Worm (Caenorhabditis elegans) whole organism, L1 larva: Measurements from ENCODE around the gene F14F3.4.

ENCODE experiments used
- C04F5.9 ChIP-seq: sonication (generic microtip); optimal IDR thresholded peaks from 2 replicates; lab custom pipeline; 2016; ENCODE audit warnings: missing genetic modification characterization, missing compliant biosample characterization
- C16A3.4 ChIP-seq: fragments of 150-350 bp; optimal IDR thresholded peaks from 2 replicates; lab custom pipeline; 2014; ENCODE audit warnings: missing biosample characterization, missing genetic modification characterization
- F16B12.6 ChIP-seq: fragments of 150-350 bp; optimal IDR thresholded peaks from 2 replicates; lab custom pipeline; 2014; ENCODE audit warnings: missing biosample characterization, missing genetic modification characterization
- aha-1 ChIP-seq: fragments of 150-350 bp; optimal IDR thresholded peaks from 2 replicates; lab custom pipeline; 2014; ENCODE audit warnings: missing biosample characterization, missing genetic modification characterization
- ama-1 ChIP-seq: fragments of 150-350 bp; optimal IDR thresholded peaks from 2 replicates; lab custom pipeline; 2014
- ceh-82 ChIP-seq, 3 experiments: fragments of 150-350 bp in 1 of 3; sonication (generic microtip) in 2 of 3; optimal IDR thresholded peaks; 2 replicates each; lab custom pipeline; 2014 to 2017; ENCODE audit warnings: missing biosample characterization in 3 of 3, missing genetic modification characterization in 3 of 3
- efl-1 ChIP-seq, 4 experiments: fragments of 150-350 bp; optimal IDR thresholded peaks in 3 of 4; peaks in 1 of 4; 1 replicate in 1 of 4; 2 replicates in 3 of 4; lab custom pipeline; 2014; ENCODE audit warnings: missing biosample characterization in 2 of 4, missing genetic modification characterization in 2 of 4, missing genetic modification reagents in 2 of 4
- egl-13 ChIP-seq: sonication (generic microtip); optimal IDR thresholded peaks from 2 replicates; lab custom pipeline; 2016; ENCODE audit warnings: missing genotype, missing genetic modification reagents, missing genetic modification characterization, missing compliant biosample characterization
- elt-3 ChIP-seq, 6 experiments: fragments of 150-350 bp in 1 of 6; sonication (generic microtip); optimal IDR thresholded peaks; 2 replicates each; lab custom pipeline; 2017 to 2018; ENCODE audit warnings: missing biosample characterization in 6 of 6, missing genetic modification characterization in 6 of 6, inconsistent platforms in 1 of 6
- fos-1 ChIP-seq: fragments of 150-350 bp; optimal IDR thresholded peaks from 2 replicates; lab custom pipeline; 2014; ENCODE audit warnings: missing biosample characterization, missing genetic modification characterization
- grh-1 ChIP-seq: fragments of 200-800 bp; sonication (Bioruptor generic); IDR thresholded peaks from 2 replicates; pipeline ENCODE4 v1.3.6; 2022; ENCODE audit warnings: missing genetic modification reagents, missing genetic modification characterization, missing compliant biosample characterization
- hlh-4 ChIP-seq: sonication (generic microtip); optimal IDR thresholded peaks from 2 replicates; lab custom pipeline; 2016; ENCODE audit warnings: mild to moderate bottlenecking, missing genetic modification characterization, missing compliant biosample characterization
- jun-1 ChIP-seq: fragments of 150-350 bp; optimal IDR thresholded peaks from 2 replicates; lab custom pipeline; 2014; ENCODE audit warnings: missing biosample characterization, missing genetic modification reagents, missing genetic modification characterization
- lin-15B ChIP-seq: fragments of 150-350 bp; sonication (generic microtip); optimal IDR thresholded peaks from 3 replicates; lab custom pipeline; 2014; ENCODE audit warnings: missing biosample characterization, missing genetic modification characterization
- lin-35 ChIP-seq, 2 experiments: fragments of 150-350 bp; optimal IDR thresholded peaks; 2 replicates each; lab custom pipeline; 2014; ENCODE audit warnings: missing biosample characterization in 2 of 2, missing genetic modification characterization in 2 of 2, missing genetic modification reagents in 2 of 2
- mdl-1 ChIP-seq, 2 experiments: fragments of 150-350 bp; optimal IDR thresholded peaks; 2 replicates each; lab custom pipeline; 2014 to 2017; ENCODE audit warnings: missing biosample characterization in 2 of 2, missing genetic modification characterization in 2 of 2, inconsistent platforms in 1 of 2
- mep-1 ChIP-seq: fragments of 150-350 bp; optimal IDR thresholded peaks from 2 replicates; lab custom pipeline; 2014; ENCODE audit warnings: missing biosample characterization, missing genetic modification characterization
- nhr-11 ChIP-seq: fragments of 150-350 bp; optimal IDR thresholded peaks from 2 replicates; lab custom pipeline; 2014; ENCODE audit warnings: missing biosample characterization, missing genetic modification characterization
- nhr-12 ChIP-seq: sonication (generic microtip); optimal IDR thresholded peaks from 2 replicates; lab custom pipeline; 2017; ENCODE audit warnings: missing biosample characterization, missing genetic modification characterization
- nhr-28 ChIP-seq: fragments of 150-350 bp; optimal IDR thresholded peaks from 2 replicates; lab custom pipeline; 2014; ENCODE audit warnings: missing biosample characterization, missing genetic modification characterization
- nhr-47 ChIP-seq: sonication (generic microtip); optimal IDR thresholded peaks from 2 replicates; lab custom pipeline; 2016; ENCODE audit warnings: mild to moderate bottlenecking, missing genetic modification characterization, moderate library complexity, missing compliant biosample characterization
- nhr-77 ChIP-seq: fragments of 150-350 bp; optimal IDR thresholded peaks from 2 replicates; lab custom pipeline; 2014; ENCODE audit warnings: missing biosample characterization, missing genetic modification characterization
- nhr-84 ChIP-seq: sonication (generic microtip); optimal IDR thresholded peaks from 2 replicates; lab custom pipeline; 2017; ENCODE audit warnings: missing biosample characterization, missing genetic modification characterization
- nhr-85 ChIP-seq: sonication (generic microtip); peaks from one replicate; lab custom pipeline; 2016; ENCODE audit warnings: missing genetic modification characterization, inconsistent platforms, missing compliant biosample characterization
- nhr-90 ChIP-seq: sonication (generic microtip); optimal IDR thresholded peaks from 2 replicates; lab custom pipeline; 2016; ENCODE audit warnings: mild to moderate bottlenecking, missing genetic modification characterization, missing compliant biosample characterization; ENCODE audit not compliant: poor library complexity
- pqm-1 ChIP-seq: sonication (generic microtip); optimal IDR thresholded peaks from 3 replicates; lab custom pipeline; 2017; ENCODE audit warnings: missing biosample characterization, missing genetic modification characterization
- rnt-1 ChIP-seq: sonication (generic microtip); optimal IDR thresholded peaks from 2 replicates; lab custom pipeline; 2016; ENCODE audit warnings: mild to moderate bottlenecking, missing genetic modification characterization, moderate library complexity, missing compliant biosample characterization
- snu-23 ChIP-seq: sonication (generic microtip); optimal IDR thresholded peaks from 2 replicates; lab custom pipeline; 2016; ENCODE audit warnings: missing genetic modification characterization, missing compliant biosample characterization
- sox-4 ChIP-seq: sonication (generic microtip); optimal IDR thresholded peaks from 2 replicates; lab custom pipeline; 2016; ENCODE audit warnings: missing genetic modification characterization, missing compliant biosample characterization
- unc-130 ChIP-seq: fragments of 150-350 bp; optimal IDR thresholded peaks from 2 replicates; lab custom pipeline; 2017; ENCODE audit warnings: missing biosample characterization, missing genetic modification characterization, inconsistent platforms
- ztf-4 ChIP-seq: fragments of 150-350 bp; optimal IDR thresholded peaks from 2 replicates; lab custom pipeline; 2014; ENCODE audit warnings: missing biosample characterization, missing genetic modification characterization

F14F3.4 gene

DNA sequence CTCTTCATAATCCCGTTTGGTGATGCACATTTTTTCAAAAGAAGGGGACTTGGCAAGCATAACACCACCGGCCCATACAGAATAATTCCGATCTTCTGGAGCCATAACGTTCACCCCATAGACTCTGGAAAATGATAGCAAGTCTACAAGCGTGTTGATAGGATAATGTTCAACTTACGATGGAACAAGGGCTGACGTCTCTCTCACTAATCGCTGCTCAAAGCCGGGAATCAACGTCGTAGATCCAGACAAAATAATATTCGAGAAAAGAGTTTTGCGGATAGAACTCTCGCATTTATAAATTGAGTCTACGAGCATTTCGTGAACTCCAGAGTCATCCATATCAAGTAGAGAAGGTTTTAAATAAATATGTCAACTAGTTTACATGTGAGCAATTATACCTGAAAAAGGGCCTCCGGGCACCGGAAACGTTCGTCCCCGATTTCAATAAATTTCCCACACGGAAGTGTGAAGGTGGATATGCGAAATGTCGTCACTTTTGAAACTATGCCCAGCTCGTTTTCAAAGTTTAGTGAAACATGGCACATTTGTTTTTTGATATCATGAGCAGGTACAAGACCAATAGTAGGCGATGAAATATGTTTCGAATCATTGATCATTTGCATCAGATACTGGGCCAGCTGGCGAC is 29.2 kb downstream of the F14F3.4 start:
- TF ChIP-seq fos-1 (tag; lab: Kevin White, UChicago) (no peak), nhr-84 (tag; lab: Kevin White, UChicago) (no peak), C16A3.4 (no peak), nhr-77 (tag; lab: Kevin White, UChicago) (no peak), egl-13 (tag; lab: Kevin White, UChicago) (no peak), mep-1 (tag; lab: Kevin White, UChicago) (no peak), nhr-90 (tag; lab: Kevin White, UChicago) (no peak), pqm-1 (tag; lab: Kevin White, UChicago) (no peak), sox-4 (tag; lab: Kevin White, UChicago) (no peak), F16B12.6 (tag; lab: Kevin White, UChicago) (no peak), mdl-1 (tag; optimal IDR thresholded peaks at IDR 0.05; lab: Kevin White, UChicago) (no peak), C04F5.9 (tag; lab: Kevin White, UChicago) (no peak), nhr-85 (no peak), elt-3 (tag; optimal IDR thresholded peaks at IDR 0.05; lab: Kevin White, UChicago) (no peak)

DNA sequence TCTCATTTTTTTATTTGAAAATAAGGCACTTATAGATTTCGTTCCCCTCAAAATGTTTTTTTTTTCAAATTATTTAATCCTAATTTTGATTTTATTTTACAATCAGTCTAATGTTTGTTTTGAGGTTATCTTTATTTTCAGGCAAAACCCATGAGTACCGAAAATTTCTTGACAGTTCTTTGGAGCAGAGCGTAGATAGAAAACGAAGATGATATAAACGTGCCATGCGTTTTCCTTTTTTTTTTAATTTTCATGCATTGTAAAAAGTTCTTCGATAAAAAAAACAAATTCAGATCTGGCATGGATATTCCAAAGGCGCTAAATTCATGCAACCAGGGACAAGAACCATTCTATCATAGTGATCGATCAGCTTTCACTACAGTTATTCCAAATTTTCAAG is 30.2 kb downstream of the F14F3.4 start, which contains the start of gene C33D3.5:
C33D3.5 (plus strand) TSS at position 301 of the 400 bp plus-strand sequence.
- TF ChIP-seq ztf-4 (tag; lab: Kevin White, UChicago) (no peak), mdl-1 (tag; optimal IDR thresholded peaks at IDR 0.05; lab: Kevin White, UChicago) (no peak), efl-1 (optimal IDR thresholded peaks at IDR 0.05; lab: Kevin White, UChicago) (no peak), efl-1 (GFP tag; optimal IDR thresholded peaks at IDR 0.05 in 1 of 2; lab: Kevin White, UChicago) (peak in 1 of 2 experiments; percentile 41), aha-1 (no peak)

- TF ChIP-seq hlh-4 = no peak
- TF ChIP-seq nhr-12 = no peak
- no peak for TF ChIP-seq ama-1 (lab: Kevin White, UChicago)
- TF ChIP-seq nhr-11 (tag; lab: Kevin White, UChicago) = no peak
- TF ChIP-seq unc-130 (tag; lab: Kevin White, UChicago) = no peak
- no peak for TF ChIP-seq nhr-28
- TF ChIP-seq rnt-1 (tag; lab: Kevin White, UChicago) = no peak
- TF ChIP-seq ceh-82 (tag; optimal IDR thresholded peaks at IDR 0.05; lab: Kevin White, UChicago) = no peak
- TF ChIP-seq nhr-47 (tag; lab: Kevin White, UChicago) = no peak
- TF ChIP-seq, all 84 proteins: peak for 0
These were observed 32.5 kb downstream of the F14F3.4 start, which contains the start of gene C33D3.4 for ce11 chrX:10488763-10489162. C33D3.4 (plus strand) TSS chrX:10489063.

ce11 chrX:10485300-10485755 is 35.9 kb downstream of the F14F3.4 start, which contains the start of gene C33D3.3:
C33D3.3 (plus strand) TSS chrX:10485350.
- TF ChIP-seq snu-23 (GFP tag; lab: Kevin White, UChicago) (no peak), nhr-85 (no peak), lin-15B (no peak), sox-4 (tag; lab: Kevin White, UChicago) (no peak), nhr-11 (tag; lab: Kevin White, UChicago) (no peak), nhr-90 (tag; lab: Kevin White, UChicago) (no peak), grh-1 (GFP tag; lab: Robert Waterston, UW) (no peak), lin-35 (GFP tag; optimal IDR thresholded peaks at IDR 0.05; lab: Kevin White, UChicago) (no peak)

- TF ChIP-seq jun-1 (tag; lab: Kevin White, UChicago) (no peak), efl-1 (optimal IDR thresholded peaks at IDR 0.05; lab: Kevin White, UChicago) (no peak), efl-1 (GFP tag; optimal IDR thresholded peaks at IDR 0.05 in 1 of 2; lab: Kevin White, UChicago) (peak in 1 of 2 experiments; percentile 50)
These were observed 38.9 kb downstream of the F14F3.4 start for ce11 chrX:10482272-10482671.
